Fruit fly (Drosophila melanogaster) whole organism, embryonic: ENCODE measurements around the gene RfC3.

Experiments
- Adf1 ChIP-seq: fragments of 200-800 bp; sonication (Bioruptor generic); IDR thresholded peaks from 2 replicates; pipeline ENCODE4 v1.3.6; 2022; ENCODE audit warnings: missing biosample characterization, missing genetic modification characterization
- B-H2 ChIP-seq: fragments of 200-800 bp; sonication (Bioruptor generic); optimal IDR thresholded peaks from 2 replicates; lab custom pipeline; 2018; ENCODE audit warnings: missing biosample characterization, mild to moderate bottlenecking, missing genetic modification characterization
- BEAF-32 ChIP-seq: fragments of 200-800 bp; sonication (Bioruptor generic); optimal IDR thresholded peaks from 3 replicates; lab custom pipeline; 2017; ENCODE audit warnings: missing biosample characterization, missing genetic modification characterization, mild to moderate bottlenecking, moderate library complexity, missing genetic modification reagents
- BtbVII ChIP-seq: fragments of 200-800 bp; sonication (Bioruptor generic); optimal IDR thresholded peaks from 3 replicates; lab custom pipeline; 2017; ENCODE audit warnings: missing biosample characterization, mild to moderate bottlenecking, missing genetic modification characterization
- CG11696 ChIP-seq: fragments of 200-800 bp; sonication (Bioruptor generic); IDR thresholded peaks from 2 replicates; pipeline ENCODE4 v1.3.6; 2022; ENCODE audit warnings: missing biosample characterization, missing genetic modification characterization
- CG12299 ChIP-seq: fragments of 200-800 bp; sonication (Bioruptor generic); optimal IDR thresholded peaks from 2 replicates; lab custom pipeline; 2018; ENCODE audit warnings: missing biosample characterization, mild to moderate bottlenecking, missing genetic modification characterization
- CG13296 ChIP-seq: fragments of 200-800 bp; sonication (Bioruptor generic); optimal IDR thresholded peaks from 3 replicates; lab custom pipeline; 2018; ENCODE audit warnings: missing biosample characterization, mild to moderate bottlenecking, missing genetic modification characterization
- CG13775 ChIP-seq: fragments of 200-800 bp; sonication (Bioruptor generic); optimal IDR thresholded peaks from 3 replicates; lab custom pipeline; 2017; ENCODE audit warnings: missing biosample characterization, mild to moderate bottlenecking, missing genetic modification characterization
- CG15073 ChIP-seq: fragments of 200-800 bp; sonication (Bioruptor generic); optimal IDR thresholded peaks from 2 replicates; lab custom pipeline; 2016; ENCODE audit warnings: missing biosample characterization, missing genetic modification characterization
- CG17802 ChIP-seq: fragments of 200-800 bp; sonication (Bioruptor generic); optimal IDR thresholded peaks from 2 replicates; lab custom pipeline; 2018; ENCODE audit warnings: missing biosample characterization, mild to moderate bottlenecking, missing genetic modification characterization, moderate library complexity
- CG2199 ChIP-seq: fragments of 200-800 bp; sonication (Bioruptor generic); IDR thresholded peaks from 3 replicates; pipeline ENCODE4 v1.3.6; 2022; ENCODE audit warnings: missing biosample characterization, missing genetic modification characterization
- CG32772 ChIP-seq: fragments of 200-800 bp; sonication (Bioruptor generic); IDR thresholded peaks from 2 replicates; pipeline ENCODE4 v1.3.6; 2022; ENCODE audit warnings: missing biosample characterization, missing genetic modification characterization
- CG3407 ChIP-seq: fragments of 200-800 bp; sonication (Bioruptor generic); optimal IDR thresholded peaks from 2 replicates; lab custom pipeline; 2018; ENCODE audit warnings: missing biosample characterization, mild to moderate bottlenecking, missing genetic modification characterization
- CG34376 ChIP-seq: fragments of 200-800 bp; sonication (Bioruptor generic); optimal IDR thresholded peaks from 2 replicates; lab custom pipeline; 2018; ENCODE audit warnings: missing biosample characterization, mild to moderate bottlenecking, missing genetic modification characterization
- CG5180 ChIP-seq: fragments of 200-800 bp; sonication (Bioruptor generic); optimal IDR thresholded peaks from 3 replicates; lab custom pipeline; 2017; ENCODE audit warnings: missing biosample characterization, missing genetic modification characterization, mild to moderate bottlenecking, moderate library complexity, missing genetic modification reagents
- CkIIα-i1 ChIP-seq: fragments of 200-800 bp; sonication (Bioruptor generic); IDR thresholded peaks from 2 replicates; pipeline ENCODE4 v1.3.6; 2022; ENCODE audit warnings: missing biosample characterization, missing genetic modification characterization
- D19A ChIP-seq: fragments of 200-800 bp; optimal IDR thresholded peaks from 3 replicates; lab custom pipeline; 2019; ENCODE audit warnings: missing biosample characterization, mild to moderate bottlenecking, missing genetic modification characterization, moderate library complexity
- Dip2 ChIP-seq: fragments of 200-800 bp; sonication (Bioruptor generic); IDR thresholded peaks from 2 replicates; pipeline ENCODE4 v1.3.6; 2022; ENCODE audit warnings: missing biosample characterization, missing genetic modification characterization
- Dip3 ChIP-seq: fragments of 200-800 bp; sonication (Bioruptor generic); optimal IDR thresholded peaks from 3 replicates; lab custom pipeline; 2016; ENCODE audit warnings: missing biosample characterization, missing genetic modification characterization
- Fer1 ChIP-seq: fragments of 200-800 bp; sonication (Bioruptor generic); optimal IDR thresholded peaks from 2 replicates; lab custom pipeline; 2017; ENCODE audit warnings: missing biosample characterization, mild to moderate bottlenecking, missing genetic modification characterization
- GATAe ChIP-seq: fragments of 200-800 bp; sonication (Bioruptor generic); conservative IDR thresholded peaks from 2 replicates; pipeline ENCODE4 v1.3.6; 2022; ENCODE audit warnings: missing biosample characterization, missing genetic modification characterization
- H2.0 ChIP-seq: fragments of 200-800 bp; sonication (Bioruptor generic); IDR thresholded peaks from 2 replicates; pipeline ENCODE4 v1.3.6; 2022; ENCODE audit warnings: missing biosample characterization, missing genetic modification characterization
- HmgZ ChIP-seq: fragments of 200-800 bp; sonication (Bioruptor generic); optimal IDR thresholded peaks from 2 replicates; lab custom pipeline; 2018; ENCODE audit warnings: missing biosample characterization, mild to moderate bottlenecking, missing genetic modification characterization
- MESR4 ChIP-seq: fragments of 200-800 bp; sonication (Bioruptor generic); optimal IDR thresholded peaks from 2 replicates; lab custom pipeline; 2018; ENCODE audit warnings: missing biosample characterization, mild to moderate bottlenecking, missing genetic modification characterization, moderate library complexity
- MTF-1 ChIP-seq: fragments of 200-800 bp; sonication (Bioruptor generic); optimal IDR thresholded peaks from 2 replicates; lab custom pipeline; 2018; ENCODE audit warnings: missing biosample characterization, mild to moderate bottlenecking, missing genetic modification characterization, borderline replicate concordance
- Mad ChIP-seq: fragments of 200-800 bp; sonication (Bioruptor generic); optimal IDR thresholded peaks from 2 replicates; lab custom pipeline; 2016; ENCODE audit warnings: missing biosample characterization, missing genetic modification characterization
- Meics ChIP-seq: fragments of 200-800 bp; sonication (Bioruptor generic); optimal IDR thresholded peaks from 2 replicates; lab custom pipeline; 2017; ENCODE audit warnings: missing biosample characterization, mild to moderate bottlenecking, missing genetic modification characterization
- Neu2 ChIP-seq: fragments of 200-800 bp; sonication (Bioruptor generic); optimal IDR thresholded peaks from 3 replicates; lab custom pipeline; 2016; ENCODE audit warnings: missing biosample characterization, missing genetic modification characterization, borderline replicate concordance
- Six4 ChIP-seq: fragments of 200-800 bp; sonication (Bioruptor generic); optimal IDR thresholded peaks from 2 replicates; lab custom pipeline; 2016; ENCODE audit warnings: missing biosample characterization, missing genetic modification characterization
- Trl ChIP-seq, 3 experiments: fragments of >200 bp in 2 of 3; fragments of 200-800 bp in 1 of 3; sonication (Bioruptor generic) in 1 of 3; optimal IDR thresholded peaks; 2 replicates in 1 of 3; 3 replicates in 2 of 3; lab custom pipeline; 2016 to 2017; ENCODE audit warnings: missing biosample characterization in 1 of 3, missing genetic modification characterization in 1 of 3
- bigmax ChIP-seq: fragments of 200-800 bp; sonication (Bioruptor generic); optimal IDR thresholded peaks from 2 replicates; lab custom pipeline; 2018; ENCODE audit warnings: missing biosample characterization, mild to moderate bottlenecking, missing genetic modification characterization
- disco-r ChIP-seq: fragments of 200-800 bp; sonication (Bioruptor generic); optimal IDR thresholded peaks from 2 replicates; lab custom pipeline; 2016; ENCODE audit warnings: missing biosample characterization, missing genetic modification characterization
- dm ChIP-seq: fragments of 200-800 bp; sonication (Bioruptor generic); optimal IDR thresholded peaks from 3 replicates; lab custom pipeline; 2016; ENCODE audit warnings: missing biosample characterization, missing genetic modification characterization
- eve ChIP-seq, 2 experiments: fragments of >200 bp; optimal IDR thresholded peaks; 2 replicates each; lab custom pipeline; 2017; ENCODE audit warnings: missing biosample characterization in 2 of 2, missing genetic modification characterization in 2 of 2
- gcm ChIP-seq: fragments of 200-800 bp; sonication (Bioruptor generic); optimal IDR thresholded peaks from 2 replicates; lab custom pipeline; 2019; ENCODE audit warnings: missing biosample characterization, mild to moderate bottlenecking, missing genetic modification characterization, moderate library complexity
- her ChIP-seq: fragments of 200-800 bp; sonication (Bioruptor generic); optimal IDR thresholded peaks from 2 replicates; lab custom pipeline; 2016; ENCODE audit warnings: missing biosample characterization, missing genetic modification characterization
- jumu ChIP-seq: fragments of 200-800 bp; sonication (Bioruptor generic); optimal IDR thresholded peaks from 3 replicates; lab custom pipeline; 2016; ENCODE audit warnings: missing biosample characterization, missing genetic modification characterization
- klu ChIP-seq: fragments of 200-800 bp; sonication (Bioruptor generic); IDR thresholded peaks from 2 replicates; pipeline ENCODE4 v1.3.6; 2022; ENCODE audit warnings: missing biosample characterization, missing genetic modification characterization
- lbe ChIP-seq: fragments of 200-800 bp; sonication (Bioruptor generic); optimal IDR thresholded peaks from 2 replicates; lab custom pipeline; 2016; ENCODE audit warnings: missing biosample characterization, mild to moderate bottlenecking, missing genetic modification characterization
- lmd ChIP-seq: fragments of 200-800 bp; sonication (Bioruptor generic); IDR thresholded peaks from 2 replicates; pipeline ENCODE4 v1.3.6; 2022; ENCODE audit warnings: missing biosample characterization, missing genetic modification characterization
- org-1 ChIP-seq: fragments of 200-800 bp; sonication (Bioruptor generic); optimal IDR thresholded peaks from 2 replicates; lab custom pipeline; 2017; ENCODE audit warnings: missing biosample characterization, missing genetic modification characterization
- pb ChIP-seq: fragments of 200-800 bp; sonication (Bioruptor generic); optimal IDR thresholded peaks from 3 replicates; lab custom pipeline; 2016; ENCODE audit warnings: missing biosample characterization, missing genetic modification characterization
- pfk ChIP-seq: fragments of 200-800 bp; sonication (Bioruptor generic); optimal IDR thresholded peaks from 2 replicates; lab custom pipeline; 2018; ENCODE audit warnings: missing biosample characterization, mild to moderate bottlenecking, missing genetic modification characterization, moderate library complexity
- salm ChIP-seq: fragments of 200-800 bp; sonication (Bioruptor generic); optimal IDR thresholded peaks from 2 replicates; lab custom pipeline; 2018; ENCODE audit warnings: missing biosample characterization, mild to moderate bottlenecking, missing genetic modification characterization
- sc ChIP-seq, 3 experiments: fragments of >200 bp in 2 of 3; fragments of 200-800 bp in 1 of 3; sonication (Bioruptor generic) in 1 of 3; optimal IDR thresholded peaks; 2 replicates in 2 of 3; 3 replicates in 1 of 3; lab custom pipeline; 2017; ENCODE audit warnings: mild to moderate bottlenecking in 1 of 3, missing biosample characterization in 1 of 3, missing genetic modification characterization in 1 of 3, missing genetic modification reagents in 1 of 3
- seq ChIP-seq: fragments of 200-800 bp; sonication (Bioruptor generic); IDR thresholded peaks from 2 replicates; pipeline ENCODE4 v1.3.6; 2022; ENCODE audit warnings: missing biosample characterization, missing genetic modification characterization
- shn ChIP-seq: fragments of 200-800 bp; sonication (Bioruptor generic); optimal IDR thresholded peaks from 3 replicates; lab custom pipeline; 2016; ENCODE audit warnings: missing biosample characterization, missing genetic modification characterization
- sima ChIP-seq: fragments of 200-800 bp; sonication (Bioruptor generic); optimal IDR thresholded peaks from 2 replicates; lab custom pipeline; 2016; ENCODE audit warnings: missing biosample characterization, missing genetic modification characterization
- sqz ChIP-seq: fragments of 200-800 bp; sonication (Bioruptor generic); optimal IDR thresholded peaks from 3 replicates; lab custom pipeline; 2018; ENCODE audit warnings: missing biosample characterization, mild to moderate bottlenecking, missing genetic modification characterization
- toy ChIP-seq: fragments of 200-800 bp; sonication (Bioruptor generic); IDR thresholded peaks from 2 replicates; pipeline ENCODE4 v1.3.6; 2022; ENCODE audit warnings: missing biosample characterization, missing genetic modification characterization

The RfC3 gene

DNA sequence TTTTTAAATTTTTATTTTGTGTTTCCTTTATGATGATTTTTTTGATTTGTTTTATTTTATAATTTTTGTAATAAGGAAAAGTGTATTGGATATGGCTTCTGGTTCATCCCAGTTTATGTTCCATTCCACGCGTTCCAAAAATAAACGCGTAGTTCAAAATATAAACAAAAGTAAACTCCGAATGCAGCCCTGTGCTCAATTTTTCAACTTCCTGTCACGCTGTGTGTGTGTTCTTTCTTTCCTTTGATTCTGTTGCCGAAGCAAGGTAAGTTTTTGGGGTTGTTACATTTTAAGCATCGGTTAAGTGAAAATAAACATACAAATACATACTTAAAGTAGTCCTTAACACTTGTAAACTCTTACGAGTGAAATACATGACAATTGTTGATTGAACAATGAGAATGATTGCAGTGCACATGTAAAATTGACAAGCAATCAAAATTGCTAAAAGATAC lies 10.8 kb upstream of the RfC3 start, which contains the start of the genes Ip259 and RpS27A (continued):
- no peak for TF ChIP-seq jumu (GFP tag; lab: Kevin White, UChicago)
- TF ChIP-seq CG34376, result peak; percentile 90
- peak; percentile 87 for TF ChIP-seq CG13775 (GFP tag; lab: Kevin White, UChicago)
- TF ChIP-seq eve (GFP tag; optimal IDR thresholded peaks at IDR 0.05; lab: Kevin White, UChicago), result peak in 1 of 2 experiments; percentile 77
- peak; percentile 74 for TF ChIP-seq seq
- peak; percentile 61 for TF ChIP-seq lbe (GFP tag; lab: Kevin White, UChicago)
- TF ChIP-seq CG5180, result peak; percentile 46
- TF ChIP-seq CG11696, result no peak
- peak; percentile 70 for TF ChIP-seq CG3407 (GFP tag; lab: Kevin White, UChicago)
- peak; percentile 7 for TF ChIP-seq Six4
- peak; percentile 37 for TF ChIP-seq Adf1
- TF ChIP-seq GATAe (GFP tag; lab: Robert Waterston, UW), result no peak
- no peak for TF ChIP-seq gcm (GFP tag; lab: Kevin White, UChicago)
- TF ChIP-seq her (GFP tag; lab: Kevin White, UChicago), result peak; percentile 65
- peak; percentile 70 for TF ChIP-seq Fer1 (GFP tag; lab: Kevin White, UChicago)
- no peak for TF ChIP-seq CG15073 (GFP tag; lab: Kevin White, UChicago)
- no peak for TF ChIP-seq MTF-1 (GFP tag; lab: Kevin White, UChicago)
- no peak for TF ChIP-seq bigmax
- no peak for TF ChIP-seq Trl (optimal IDR thresholded peaks at IDR 0.05; lab: Kevin White, UChicago)
- peak; percentile 78 for TF ChIP-seq Trl (GFP tag; optimal IDR thresholded peaks at IDR 0.05; lab: Kevin White, UChicago)
- no peak for TF ChIP-seq Dip2 (GFP tag; lab: Robert Waterston, UW)
- peak; percentile 71 for TF ChIP-seq H2.0 (GFP tag; lab: Robert Waterston, UW)
- peak; percentile 68 for TF ChIP-seq Dip3 (GFP tag; lab: Kevin White, UChicago)
- TF ChIP-seq CG32772 (GFP tag; lab: Robert Waterston, UW), result no peak; the same call in 1 of the 2 replicates
- peak; percentile 40 for TF ChIP-seq org-1 (GFP tag; lab: Kevin White, UChicago)
- TF ChIP-seq pb (GFP tag; lab: Kevin White, UChicago), result peak; percentile 71
- TF ChIP-seq sima (GFP tag; lab: Kevin White, UChicago), result peak; percentile 43
- peak; percentile 96 for TF ChIP-seq CG17802 (tag; lab: Kevin White, UChicago)
- peak; percentile 86 for TF ChIP-seq B-H2 (GFP tag; lab: Kevin White, UChicago)
- peak; percentile 70 for TF ChIP-seq shn (GFP tag; lab: Kevin White, UChicago)
- peak; percentile 79 for TF ChIP-seq CG13296 (GFP tag; lab: Kevin White, UChicago)
- no peak for TF ChIP-seq CkIIα-i1 (GFP tag; lab: Robert Waterston, UW)
- peak; percentile 71 for TF ChIP-seq HmgZ
- no peak for TF ChIP-seq klu (GFP tag; lab: Robert Waterston, UW)
- TF ChIP-seq disco-r, result peak; percentile 43
- TF ChIP-seq Mad (GFP tag; lab: Kevin White, UChicago), result peak; percentile 46
- no peak for TF ChIP-seq toy (GFP tag; lab: Robert Waterston, UW)
- TF ChIP-seq Neu2 (GFP tag; lab: Kevin White, UChicago), result no peak
- peak; percentile 21 for TF ChIP-seq salm
- TF ChIP-seq Meics (GFP tag; lab: Kevin White, UChicago), result peak; percentile 91
- TF ChIP-seq dm, result peak; percentile 96
- no peak for TF ChIP-seq sc (optimal IDR thresholded peaks at IDR 0.05; lab: Kevin White, UChicago)
- peak; percentile 59 for TF ChIP-seq sc (GFP tag; optimal IDR thresholded peaks at IDR 0.05; lab: Kevin White, UChicago)
- peak; percentile 40 for TF ChIP-seq BEAF-32 (GFP tag; lab: Kevin White, UChicago)
- peak; percentile 96 for TF ChIP-seq pfk
- peak; percentile 61 for TF ChIP-seq BtbVII (GFP tag; lab: Kevin White, UChicago)
- no peak for TF ChIP-seq sqz (GFP tag; lab: Kevin White, UChicago)
- peak; percentile 64 for TF ChIP-seq CG12299 (tag; lab: Kevin White, UChicago)
- no peak for TF ChIP-seq CG2199 (GFP tag; lab: Robert Waterston, UW)
- TF ChIP-seq lmd (GFP tag; lab: Robert Waterston, UW), result peak; percentile 57
- peak; percentile 100 for TF ChIP-seq MESR4 (GFP tag; lab: Kevin White, UChicago)
- peak; percentile 45 for TF ChIP-seq D19A (tag; lab: Kevin White, UChicago)
